Worm (Caenorhabditis elegans) whole organism, young adult: ENCODE data around the gene garr-1.
A peak's percentile ranks its signal among the peaks of the same experiment; 100 is the strongest.

Experiments used
- F33H1.4 ChIP-seq: fragments of 200-800 bp; sonication (Bioruptor generic); IDR thresholded peaks from 2 replicates; pipeline ENCODE4 v1.3.6; 2022; ENCODE audit warnings: missing genetic modification reagents, missing genetic modification characterization, missing compliant biosample characterization
- F37B4.10 ChIP-seq: fragments of 200-800 bp; sonication (Bioruptor generic); IDR thresholded peaks from 2 replicates; pipeline ENCODE4 v1.3.6; 2022; ENCODE audit warnings: missing genetic modification characterization, missing compliant biosample characterization
- T26A5.8 ChIP-seq: sonication (generic microtip); optimal IDR thresholded peaks from 2 replicates; lab custom pipeline; 2016; ENCODE audit warnings: missing genetic modification characterization, missing compliant biosample characterization
- Y53G8AR.9 ChIP-seq: fragments of 200-800 bp; sonication (Bioruptor generic); conservative IDR thresholded peaks from 2 replicates; pipeline ENCODE4 v1.3.6; 2022; ENCODE audit warnings: missing genetic modification reagents, missing genetic modification characterization, missing compliant biosample characterization
- Y56A3A.18 ChIP-seq: fragments of 200-800 bp; sonication (Bioruptor generic); IDR thresholded peaks from 2 replicates; pipeline ENCODE4 v1.3.6; 2022; ENCODE audit warnings: missing genetic modification reagents, missing genetic modification characterization, missing compliant biosample characterization
- Y79H2A.3 ChIP-seq: fragments of 200-800 bp; sonication (Bioruptor generic); conservative IDR thresholded peaks from 2 replicates; pipeline ENCODE4 v1.3.6; 2022; ENCODE audit warnings: missing genetic modification reagents, missing genetic modification characterization, missing compliant biosample characterization
- akir-1 ChIP-seq: fragments of 200-800 bp; sonication (Bioruptor generic); optimal IDR thresholded peaks from 2 replicates; lab custom pipeline; 2018; ENCODE audit warnings: mild to moderate bottlenecking, missing genetic modification characterization, moderate library complexity, missing compliant biosample characterization
- atf-7 ChIP-seq: sonication (generic microtip); optimal IDR thresholded peaks from 2 replicates; lab custom pipeline; 2017; ENCODE audit warnings: mild to moderate bottlenecking, missing genetic modification characterization, missing compliant biosample characterization
- attf-6 ChIP-seq: fragments of 200-800 bp; sonication (Bioruptor generic); IDR thresholded peaks from 2 replicates; pipeline ENCODE4 v1.3.6; 2022; ENCODE audit warnings: missing genetic modification reagents, missing genetic modification characterization, missing compliant biosample characterization
- cebp-2 ChIP-seq: fragments of 200-800 bp; sonication (Bioruptor generic); IDR thresholded peaks from 2 replicates; pipeline ENCODE4 v1.3.6; 2022; ENCODE audit warnings: missing genetic modification characterization, missing compliant biosample characterization
- ceh-100 ChIP-seq: fragments of 200-800 bp; sonication (Bioruptor generic); IDR thresholded peaks from 2 replicates; pipeline ENCODE4 v1.3.6; 2022; ENCODE audit warnings: missing genetic modification reagents, missing genetic modification characterization, missing compliant biosample characterization
- ceh-27 ChIP-seq: fragments of 200-800 bp; sonication (Bioruptor generic); optimal IDR thresholded peaks from 2 replicates; lab custom pipeline; 2018; ENCODE audit warnings: mild to moderate bottlenecking, missing genetic modification characterization, moderate library complexity, missing compliant biosample characterization
- die-1 ChIP-seq: sonication (generic microtip); optimal IDR thresholded peaks from 2 replicates; lab custom pipeline; 2016; ENCODE audit warnings: missing genotype, mild to moderate bottlenecking, missing genetic modification characterization, missing compliant biosample characterization
- dpff-1 ChIP-seq: sonication (generic microtip); optimal IDR thresholded peaks from 2 replicates; lab custom pipeline; 2017; ENCODE audit warnings: mild to moderate bottlenecking, missing genetic modification characterization, missing compliant biosample characterization
- efl-1 ChIP-seq: fragments of 150-350 bp; optimal IDR thresholded peaks from 2 replicates; lab custom pipeline; 2014; ENCODE audit warnings: missing biosample characterization, missing genetic modification reagents, missing genetic modification characterization
- egrh-3 ChIP-seq: fragments of 200-800 bp; sonication (Bioruptor generic); IDR thresholded peaks from 2 replicates; pipeline ENCODE4 v1.3.6; 2022; ENCODE audit warnings: missing genetic modification reagents, missing genetic modification characterization, missing compliant biosample characterization
- hmg-1.2 ChIP-seq: fragments of 200-800 bp; sonication (Bioruptor generic); IDR thresholded peaks from 2 replicates; pipeline ENCODE4 v1.3.6; 2022; ENCODE audit warnings: missing genetic modification reagents, missing genetic modification characterization, missing compliant biosample characterization
- lin-26 ChIP-seq: fragments of 200-800 bp; sonication (Bioruptor generic); IDR thresholded peaks from 2 replicates; pipeline ENCODE4 v1.3.6; 2022; ENCODE audit warnings: missing genetic modification reagents, missing genetic modification characterization, missing compliant biosample characterization
- lin-35 ChIP-seq, 3 experiments: fragments of 150-350 bp in 2 of 3; sonication (generic microtip) in 1 of 3; optimal IDR thresholded peaks; 2 replicates each; lab custom pipeline; 2014 to 2018; ENCODE audit warnings: missing biosample characterization in 3 of 3, missing genetic modification characterization in 3 of 3, missing genetic modification reagents in 3 of 3
- lsl-1 ChIP-seq: fragments of 200-800 bp; sonication (Bioruptor generic); optimal IDR thresholded peaks from 2 replicates; lab custom pipeline; 2018; ENCODE audit warnings: mild to moderate bottlenecking, missing genetic modification characterization, moderate library complexity, missing compliant biosample characterization
- lsy-27 ChIP-seq: sonication (generic microtip); optimal IDR thresholded peaks from 2 replicates; lab custom pipeline; 2017; ENCODE audit warnings: missing genetic modification characterization, mild to moderate bottlenecking, missing compliant biosample characterization, antibody characterized with exemption, missing genotype, borderline replicate concordance; ENCODE audit not compliant: insufficient read depth
- mcd-1 ChIP-seq: fragments of 200-800 bp; sonication (Bioruptor generic); IDR thresholded peaks from 2 replicates; pipeline ENCODE4 v1.3.6; 2022; ENCODE audit warnings: missing genetic modification reagents, missing genetic modification characterization, missing compliant biosample characterization
- nhr-179 ChIP-seq: sonication (generic microtip); optimal IDR thresholded peaks from 2 replicates; lab custom pipeline; 2016; ENCODE audit warnings: mild to moderate bottlenecking, missing genetic modification characterization, missing compliant biosample characterization
- sea-2 ChIP-seq: fragments of 200-800 bp; sonication (Bioruptor generic); IDR thresholded peaks from 2 replicates; pipeline ENCODE4 v1.3.6; 2022; ENCODE audit warnings: missing genetic modification characterization, missing compliant biosample characterization
- snpc-1.1 ChIP-seq: sonication (generic microtip); optimal IDR thresholded peaks from 2 replicates; lab custom pipeline; 2017; ENCODE audit warnings: missing genetic modification characterization, mild to moderate bottlenecking, missing compliant biosample characterization, antibody characterized with exemption, moderate library complexity, missing genotype, missing genetic modification reagents; ENCODE audit not compliant: insufficient read depth
- snpc-1.3 ChIP-seq: sonication (generic microtip); optimal IDR thresholded peaks from 2 replicates; lab custom pipeline; 2017; ENCODE audit warnings: missing genetic modification characterization, mild to moderate bottlenecking, missing compliant biosample characterization, antibody characterized with exemption, moderate library complexity, missing genotype, missing genetic modification reagents; ENCODE audit not compliant: insufficient read depth
- snpc-4 ChIP-seq, 5 experiments: fragments of 150-350 bp in 1 of 5; sonication (generic microtip) in 4 of 5; optimal IDR thresholded peaks; 2 replicates each; lab custom pipeline; 2014 to 2018; ENCODE audit warnings: missing genetic modification characterization in 5 of 5, missing biosample characterization in 3 of 5, antibody characterized with exemption in 2 of 5, mild to moderate bottlenecking in 2 of 5, missing compliant biosample characterization in 2 of 5, missing genotype in 2 of 5, moderate library complexity in 2 of 5, missing genetic modification reagents in 1 of 5
- somi-1 ChIP-seq: fragments of 200-800 bp; sonication (Bioruptor generic); optimal IDR thresholded peaks from 2 replicates; lab custom pipeline; 2018; ENCODE audit warnings: mild to moderate bottlenecking, missing genetic modification characterization, missing compliant biosample characterization
- sptf-2 ChIP-seq: fragments of 200-800 bp; sonication (Bioruptor generic); optimal IDR thresholded peaks from 2 replicates; lab custom pipeline; 2018; ENCODE audit warnings: mild to moderate bottlenecking, missing genetic modification characterization, missing compliant biosample characterization
- tbp1 ChIP-seq: fragments of 200-800 bp; sonication (Bioruptor generic); optimal IDR thresholded peaks from 2 replicates; lab custom pipeline; 2018; ENCODE audit warnings: mild to moderate bottlenecking, missing genetic modification characterization, missing compliant biosample characterization
- ztf-28 ChIP-seq: fragments of 200-800 bp; sonication (Bioruptor generic); IDR thresholded peaks from 2 replicates; pipeline ENCODE4 v1.3.6; 2022; ENCODE audit warnings: missing genetic modification reagents, missing genetic modification characterization, missing compliant biosample characterization

The garr-1 gene

ce11 chrIV:467291-467690 is 41.3 kb downstream of the garr-1 start:
- no peak for TF ChIP-seq F33H1.4 (GFP tag; lab: Robert Waterston, UW)
- TF ChIP-seq somi-1 (GFP tag; lab: Kevin White, UChicago), result no peak
- TF ChIP-seq Y79H2A.3 (GFP tag; lab: Robert Waterston, UW), result no peak
- TF ChIP-seq tbp1 (GFP tag; lab: Kevin White, UChicago), result no peak
- TF ChIP-seq lsy-27 (tag; lab: Kevin White, UChicago), result no peak
- no peak for TF ChIP-seq snpc-1.1 (tag; lab: Kevin White, UChicago)
- no peak for TF ChIP-seq T26A5.8
- no peak for TF ChIP-seq dpff-1 (tag; lab: Kevin White, UChicago)
- no peak for TF ChIP-seq egrh-3

ce11 chrIV:468307-468706 is 42.3 kb downstream of the garr-1 start:
- TF ChIP-seq attf-6 (no peak), akir-1 (no peak), lsl-1 (GFP tag; lab: Kevin White, UChicago) (no peak), T26A5.8 (no peak), mcd-1 (GFP tag; lab: Robert Waterston, UW) (0 out of 2 replicates have a peak, but pooled peaks have one; percentile 11), ceh-100 (GFP tag; lab: Robert Waterston, UW) (no peak), lin-26 (no peak), ceh-27 (GFP tag; lab: Kevin White, UChicago) (no peak), sea-2 (GFP tag; lab: Robert Waterston, UW) (no peak), Y56A3A.18 (GFP tag; lab: Robert Waterston, UW) (no peak), tbp1 (GFP tag; lab: Kevin White, UChicago) (no peak), cebp-2 (GFP tag; lab: Robert Waterston, UW) (no peak), lin-35 (GFP tag; optimal IDR thresholded peaks at IDR 0.05; lab: Kevin White, UChicago) (no peak), snpc-1.1 (tag; lab: Kevin White, UChicago) (peak; percentile 52), Y53G8AR.9 (GFP tag; lab: Robert Waterston, UW) (no peak), nhr-179 (tag; lab: Kevin White, UChicago) (no peak), F37B4.10 (GFP tag; lab: Robert Waterston, UW) (no peak), efl-1 (GFP tag; lab: Kevin White, UChicago) (no peak), die-1 (tag; lab: Kevin White, UChicago) (no peak), hmg-1.2 (peak; percentile 54), ztf-28 (GFP tag; lab: Robert Waterston, UW) (no peak), F33H1.4 (GFP tag; lab: Robert Waterston, UW) (no peak), snpc-1.3 (tag; lab: Kevin White, UChicago) (no peak), atf-7 (no peak), sptf-2 (GFP tag; lab: Kevin White, UChicago) (no peak), snpc-4 (GFP tag; optimal IDR thresholded peaks at IDR 0.05; lab: Kevin White, UChicago) (no peak), snpc-4 (tag; optimal IDR thresholded peaks at IDR 0.05; lab: Kevin White, UChicago) (peak in 1 of 4 experiments; percentile 76), lsy-27 (tag; lab: Kevin White, UChicago) (no peak)
